Worm (Caenorhabditis elegans) whole organism, mixed stage, embryonic: ENCODE results near the gene tin-9.1.

Source experiments
- M03D4.4 ChIP-seq: sonication (generic microtip); optimal IDR thresholded peaks from 2 replicates; lab custom pipeline; 2017; ENCODE audit warnings: mild to moderate bottlenecking, missing genetic modification characterization, missing compliant biosample characterization
- bed-3 ChIP-seq: fragments of 200-800 bp; sonication (Bioruptor generic); optimal IDR thresholded peaks from 3 replicates; lab custom pipeline; 2018; ENCODE audit warnings: mild to moderate bottlenecking, missing genetic modification characterization, moderate library complexity, missing compliant biosample characterization
- cnd-1 ChIP-seq: fragments of 200-800 bp; sonication (Bioruptor generic); optimal IDR thresholded peaks from 2 replicates; lab custom pipeline; 2018; ENCODE audit warnings: mild to moderate bottlenecking, missing genetic modification characterization, missing compliant biosample characterization
- elt-3 ChIP-seq: fragments of 150-350 bp; optimal IDR thresholded peaks from 2 replicates; lab custom pipeline; 2014; ENCODE audit warnings: missing biosample characterization, missing genetic modification characterization
- mls-2 ChIP-seq: sonication (generic microtip); optimal IDR thresholded peaks from 2 replicates; lab custom pipeline; 2016; ENCODE audit warnings: mild to moderate bottlenecking, missing genetic modification characterization, moderate library complexity, missing compliant biosample characterization
- nhr-12 ChIP-seq: fragments of 150-350 bp; optimal IDR thresholded peaks from 2 replicates; lab custom pipeline; 2014; ENCODE audit warnings: missing biosample characterization, missing genetic modification characterization
- nhr-76 ChIP-seq: sonication (generic microtip); optimal IDR thresholded peaks from 2 replicates; lab custom pipeline; 2017; ENCODE audit warnings: missing biosample characterization, missing genetic modification characterization
- pha-4 ChIP-seq: fragments of 150-350 bp; optimal IDR thresholded peaks from 2 replicates; lab custom pipeline; 2018; ENCODE audit warnings: missing biosample characterization, missing genetic modification reagents, missing genetic modification characterization

ce11 chrIV:7046641-7047361 is 2.4 kb upstream of the tin-9.1 start:
- TF ChIP-seq nhr-12 (tag; lab: Kevin White, UChicago): no peak
- TF ChIP-seq pha-4 (tag; lab: Kevin White, UChicago): no peak
- no peak for TF ChIP-seq mls-2 (tag; lab: Kevin White, UChicago)
- TF ChIP-seq nhr-76 (tag; lab: Kevin White, UChicago): no peak
- no peak for TF ChIP-seq elt-3 (tag; lab: Kevin White, UChicago)
- no peak for TF ChIP-seq M03D4.4 (tag; lab: Kevin White, UChicago)
- no peak for TF ChIP-seq cnd-1 (tag; lab: Kevin White, UChicago)
- no peak for TF ChIP-seq bed-3 (GFP tag; lab: Kevin White, UChicago)
